Worm (Caenorhabditis elegans): ENCODE data around the gene srw-144.

The srw-144 gene

ce11 chrV:2934075-2934474 is 26.7 kb downstream of the srw-144 start, which contains the start of gene srh-247 (continued):
- TF ChIP-seq akir-1 (GFP tag; optimal IDR thresholded peaks at IDR 0.05), result no peak
- no peak for TF ChIP-seq mes-4 (tag; optimal IDR thresholded peaks at IDR 0.05)
- TF ChIP-seq nhr-27 (tag; optimal IDR thresholded peaks at IDR 0.05), result no peak
- no peak for TF ChIP-seq ama-1 (optimal IDR thresholded peaks at IDR 0.05)
- no peak for TF ChIP-seq ama-1 (GFP tag; optimal IDR thresholded peaks at IDR 0.05)

- TF ChIP-seq ccch-3 (GFP tag; optimal IDR thresholded peaks at IDR 0.05) (no peak), egl-44 (GFP tag; IDR thresholded peaks at IDR 0.05) (no peak), attf-6 (GFP tag; IDR thresholded peaks at IDR 0.05) (no peak), lag-1 (GFP tag; IDR thresholded peaks at IDR 0.05) (no peak), zfh-2 (GFP tag; conservative IDR thresholded peaks at IDR 0.05) (no peak), B0336.3 (GFP tag; IDR thresholded peaks at IDR 0.05) (no peak), gei-17 (GFP tag; optimal IDR thresholded peaks at IDR 0.05) (no peak)
Measured at ce11 chrV:2931252-2931651, 29.5 kb downstream of the srw-144 start, which contains the start of gene C31B8.1. Gene C31B8.1 (plus strand): TSS chrV:2931552.

- TF ChIP-seq mxl-1 (tag; optimal IDR thresholded peaks at IDR 0.05), result no peak
- no peak for TF ChIP-seq bed-1 (GFP tag; IDR thresholded peaks at IDR 0.05)
- no peak for TF ChIP-seq akir-1 (GFP tag; optimal IDR thresholded peaks at IDR 0.05)
- TF ChIP-seq sea-2 (GFP tag; IDR thresholded peaks at IDR 0.05), result no peak
- TF ChIP-seq dox-1 (GFP tag; IDR thresholded peaks at IDR 0.05), result no peak
- no peak for TF ChIP-seq let-607 (tag; optimal IDR thresholded peaks at IDR 0.05)
- TF ChIP-seq ztf-26 (tag; optimal IDR thresholded peaks at IDR 0.05), result no peak
- no peak for TF ChIP-seq lsl-1 (GFP tag; optimal IDR thresholded peaks at IDR 0.05)
- no peak for TF ChIP-seq F23B12.7 (tag; optimal IDR thresholded peaks at IDR 0.05; ENCODE audit: insufficient read depth)
- no peak for TF ChIP-seq egl-18 (GFP tag; IDR thresholded peaks at IDR 0.05)
- no peak for TF ChIP-seq ceh-91 (GFP tag; IDR thresholded peaks at IDR 0.05)
- no peak for TF ChIP-seq F55B11.4 (tag; optimal IDR thresholded peaks at IDR 0.05; ENCODE audit: borderline replicate concordance, insufficient read depth)
- TF ChIP-seq snpc-4 (GFP tag; optimal IDR thresholded peaks at IDR 0.05), result no peak
- TF ChIP-seq snpc-4 (tag; optimal IDR thresholded peaks at IDR 0.05), result no peak
- no peak for TF ChIP-seq attf-5 (GFP tag; optimal IDR thresholded peaks at IDR 0.05)
- TF ChIP-seq F33H1.4 (GFP tag; IDR thresholded peaks at IDR 0.05), result no peak
- no peak for TF ChIP-seq ceh-40 (GFP tag; IDR thresholded peaks at IDR 0.05)
- no peak for TF ChIP-seq dpff-1 (tag; optimal IDR thresholded peaks at IDR 0.05)
- TF ChIP-seq B0261.1 (tag; optimal IDR thresholded peaks at IDR 0.05), result no peak
Measured at ce11 chrV:2929753-2930152, 31.0 kb downstream of the srw-144 start, which contains the start of gene C31B8.16. Gene C31B8.16 (plus strand): TSS chrV:2930053.

ce11 chrV:2927553-2927952 is 33.2 kb downstream of the srw-144 start, which contains the start of gene C31B8.12:
Gene C31B8.12 (minus strand): TSS chrV:2927653.
- no peak for TF ChIP-seq egl-44 (GFP tag; IDR thresholded peaks at IDR 0.05)

DNA sequence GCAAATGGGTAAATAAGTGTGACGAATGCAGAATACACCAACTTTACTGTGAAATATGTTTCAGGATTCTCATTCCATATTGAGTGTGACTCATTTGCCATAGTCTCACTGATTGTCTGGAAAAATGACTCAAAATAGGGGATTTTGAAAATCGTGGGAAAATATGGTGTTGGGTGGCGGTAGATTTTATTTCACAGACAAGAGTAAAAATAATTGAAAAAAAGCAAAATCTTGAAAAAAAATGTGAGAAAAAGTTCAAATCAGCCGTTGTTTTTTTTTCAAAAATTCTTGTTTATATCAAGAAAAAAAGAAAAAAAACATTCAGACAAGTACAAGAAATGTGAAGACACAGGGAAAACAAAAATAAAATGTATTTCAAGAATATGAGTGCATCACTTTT is 38.2 kb downstream of the srw-144 start, which contains the start of gene srh-38:
Gene srh-38, minus strand, starts transcription at position 101 of the 400 bp plus-strand sequence.
- TF ChIP-seq T26A5.8 (tag; optimal IDR thresholded peaks at IDR 0.05) (no peak), hlh-12 (tag; optimal IDR thresholded peaks at IDR 0.05) (no peak), madf-6 (GFP tag; IDR thresholded peaks at IDR 0.05) (no peak), lin-26 (GFP tag; IDR thresholded peaks at IDR 0.05) (no peak), ceh-79 (tag; optimal IDR thresholded peaks at IDR 0.05) (no peak), egrh-3 (GFP tag; IDR thresholded peaks at IDR 0.05) (no peak), ccch-3 (GFP tag; optimal IDR thresholded peaks at IDR 0.05) (no peak), F55B11.4 (tag; optimal IDR thresholded peaks at IDR 0.05; ENCODE audit: borderline replicate concordance, insufficient read depth) (no peak), him-1 (tag; optimal IDR thresholded peaks at IDR 0.05) (no peak), F52B5.7 (tag; optimal IDR thresholded peaks at IDR 0.05) (no peak), snpc-1.3 (tag; optimal IDR thresholded peaks at IDR 0.05; ENCODE audit: insufficient read depth) (no peak), snpc-1.1 (tag; optimal IDR thresholded peaks at IDR 0.05; ENCODE audit: insufficient read depth) (no peak)

Measured in whole organism, young adult.